Fruit fly (Drosophila melanogaster) whole organism: ENCODE measurements around the gene dlp.

ENCODE experiments used
- CG8478 ChIP-seq: fragments of >200 bp; optimal IDR thresholded peaks from 2 replicates; lab custom pipeline; 2018; ENCODE audit warnings: inconsistent platforms
- EcR ChIP-seq, 2 experiments: fragments of >200 bp; optimal IDR thresholded peaks; 2 replicates each; lab custom pipeline; 2017; ENCODE audit warnings: missing biosample characterization in 2 of 2, missing genetic modification characterization in 2 of 2, missing genetic modification reagents in 2 of 2
- pan ChIP-seq: fragments of >200 bp; optimal IDR thresholded peaks from 2 replicates; lab custom pipeline; 2017
- psq ChIP-seq: fragments of >200 bp; optimal IDR thresholded peaks from 2 replicates; lab custom pipeline; 2017
- usp ChIP-seq: fragments of >200 bp; optimal IDR thresholded peaks from 2 replicates; lab custom pipeline; 2017; ENCODE audit warnings: missing biosample characterization, missing genetic modification characterization, mixed read lengths

- no peak for TF ChIP-seq psq (lab: Kevin White, UChicago)
- TF ChIP-seq pan (lab: Kevin White, UChicago): no peak
- TF ChIP-seq EcR (GFP tag; optimal IDR thresholded peaks at IDR 0.05; lab: Kevin White, UChicago): no peak
- no peak for TF ChIP-seq usp
- TF ChIP-seq CG8478 (lab: Kevin White, UChicago): no peak
Measured at dm6 chr3L:14611406-14612335, 20.7 kb upstream of the dlp start.
